Worm (Caenorhabditis elegans) whole organism, L2 larva: ENCODE data around the gene mdt-11.

Source experiments
- C34F6.9 ChIP-seq: fragments of 150-350 bp; optimal IDR thresholded peaks from 2 replicates; lab custom pipeline; 2014; ENCODE audit warnings: missing biosample characterization, missing genetic modification characterization
- F13H6.1 ChIP-seq: sonication (generic microtip); optimal IDR thresholded peaks from 2 replicates; lab custom pipeline; 2016; ENCODE audit warnings: missing genetic modification characterization, missing compliant biosample characterization
- R02D3.7 ChIP-seq: fragments of 150-350 bp; optimal IDR thresholded peaks from 2 replicates; lab custom pipeline; 2014; ENCODE audit warnings: missing biosample characterization, missing genetic modification characterization
- Y55F3AM.14 ChIP-seq: fragments of 200-800 bp; sonication (Bioruptor generic); optimal IDR thresholded peaks from 2 replicates; lab custom pipeline; 2018; ENCODE audit warnings: mild to moderate bottlenecking, missing genetic modification characterization, missing compliant biosample characterization
- ZK546.5 ChIP-seq: sonication (generic microtip); optimal IDR thresholded peaks from 2 replicates; lab custom pipeline; 2017; ENCODE audit warnings: missing biosample characterization, missing genetic modification characterization
- alr-1 ChIP-seq: fragments of 150-350 bp; optimal IDR thresholded peaks from 2 replicates; lab custom pipeline; 2014; ENCODE audit warnings: missing biosample characterization, missing genetic modification characterization
- aly-2 ChIP-seq: fragments of 150-350 bp; optimal IDR thresholded peaks from 2 replicates; lab custom pipeline; 2014; ENCODE audit warnings: missing biosample characterization, missing genetic modification characterization
- ama-1 ChIP-seq: fragments of 150-350 bp; optimal IDR thresholded peaks from 2 replicates; lab custom pipeline; 2018; ENCODE audit warnings: inconsistent platforms
- blmp-1 ChIP-seq: sonication (generic microtip); optimal IDR thresholded peaks from 2 replicates; lab custom pipeline; 2017; ENCODE audit warnings: missing genetic modification characterization, mild to moderate bottlenecking, missing compliant biosample characterization, antibody characterized with exemption, moderate library complexity; ENCODE audit not compliant: insufficient read depth
- ceh-16 ChIP-seq: fragments of 150-350 bp; optimal IDR thresholded peaks from 2 replicates; lab custom pipeline; 2014; ENCODE audit warnings: missing biosample characterization, missing genetic modification characterization
- ceh-82 ChIP-seq: fragments of 150-350 bp; optimal IDR thresholded peaks from 2 replicates; lab custom pipeline; 2014; ENCODE audit warnings: missing biosample characterization, missing genetic modification characterization
- crh-2 ChIP-seq: sonication (generic microtip); optimal IDR thresholded peaks from 2 replicates; lab custom pipeline; 2017; ENCODE audit warnings: missing biosample characterization, missing genetic modification characterization
- dmd-4 ChIP-seq: sonication (generic microtip); optimal IDR thresholded peaks from 2 replicates; lab custom pipeline; 2017; ENCODE audit warnings: missing biosample characterization, missing genetic modification characterization
- egl-27 ChIP-seq: sonication (generic microtip); optimal IDR thresholded peaks from 3 replicates; lab custom pipeline; 2017; ENCODE audit warnings: missing biosample characterization, missing genetic modification reagents, missing genetic modification characterization
- elt-1 ChIP-seq: fragments of 150-350 bp; optimal IDR thresholded peaks from 2 replicates; lab custom pipeline; 2014; ENCODE audit warnings: missing biosample characterization, missing genetic modification characterization
- elt-3 ChIP-seq: sonication (generic microtip); optimal IDR thresholded peaks from 2 replicates; lab custom pipeline; 2017; ENCODE audit warnings: missing biosample characterization, missing genetic modification characterization
- lin-11 ChIP-seq: fragments of 150-350 bp; sonication (generic microtip); optimal IDR thresholded peaks from 2 replicates; lab custom pipeline; 2014; ENCODE audit warnings: missing biosample characterization, missing genetic modification characterization, inconsistent platforms, mixed read lengths
- lin-13 ChIP-seq: fragments of 150-350 bp; optimal IDR thresholded peaks from 2 replicates; lab custom pipeline; 2014; ENCODE audit warnings: missing biosample characterization, missing genetic modification reagents, missing genetic modification characterization
- lin-39 ChIP-seq: fragments of 150-350 bp; optimal IDR thresholded peaks from 2 replicates; lab custom pipeline; 2014; ENCODE audit warnings: missing biosample characterization, missing genetic modification reagents, missing genetic modification characterization
- lsy-2 ChIP-seq, 2 experiments: fragments of 150-350 bp in 1 of 2; sonication (generic microtip) in 1 of 2; optimal IDR thresholded peaks; 2 replicates each; lab custom pipeline; 2014 to 2017; ENCODE audit warnings: missing biosample characterization in 2 of 2, missing genetic modification characterization in 2 of 2
- mab-5 ChIP-seq: fragments of 150-350 bp; optimal IDR thresholded peaks from 2 replicates; lab custom pipeline; 2014; ENCODE audit warnings: missing biosample characterization, missing genetic modification characterization
- mbf-1 ChIP-seq: sonication (generic microtip); optimal IDR thresholded peaks from 2 replicates; lab custom pipeline; 2017; ENCODE audit warnings: missing biosample characterization, missing genetic modification characterization
- mdl-1 ChIP-seq, 2 experiments: fragments of 150-350 bp in 1 of 2; sonication (generic microtip) in 1 of 2; optimal IDR thresholded peaks; 2 replicates each; lab custom pipeline; 2017; ENCODE audit warnings: missing biosample characterization in 2 of 2, missing genetic modification characterization in 2 of 2
- nhr-10 ChIP-seq: sonication (generic microtip); optimal IDR thresholded peaks from 2 replicates; lab custom pipeline; 2017; ENCODE audit warnings: missing biosample characterization, missing genetic modification characterization
- nhr-11 ChIP-seq: fragments of 150-350 bp; optimal IDR thresholded peaks from 2 replicates; lab custom pipeline; 2014; ENCODE audit warnings: missing biosample characterization, missing genetic modification characterization
- nhr-12 ChIP-seq: fragments of 150-350 bp; optimal IDR thresholded peaks from 2 replicates; lab custom pipeline; 2014; ENCODE audit warnings: missing biosample characterization, missing genetic modification characterization
- nhr-129 ChIP-seq: fragments of 150-350 bp; optimal IDR thresholded peaks from 2 replicates; lab custom pipeline; 2014; ENCODE audit warnings: missing biosample characterization, missing genetic modification characterization
- nhr-21 ChIP-seq: fragments of 150-350 bp; optimal IDR thresholded peaks from 2 replicates; lab custom pipeline; 2014; ENCODE audit warnings: missing biosample characterization, missing genetic modification characterization
- nhr-23 ChIP-seq: fragments of 150-350 bp; optimal IDR thresholded peaks from 2 replicates; lab custom pipeline; 2014; ENCODE audit warnings: missing biosample characterization, missing genetic modification reagents, missing genetic modification characterization
- nhr-237 ChIP-seq: fragments of 150-350 bp; optimal IDR thresholded peaks from 2 replicates; lab custom pipeline; 2014; ENCODE audit warnings: missing biosample characterization, missing genetic modification characterization
- nhr-25 ChIP-seq: fragments of 150-350 bp; sonication (generic microtip); optimal IDR thresholded peaks from 3 replicates; lab custom pipeline; 2014; ENCODE audit warnings: missing biosample characterization, missing genetic modification characterization
- nhr-6 ChIP-seq: fragments of 150-350 bp; optimal IDR thresholded peaks from 2 replicates; lab custom pipeline; 2014; ENCODE audit warnings: missing biosample characterization, missing genetic modification characterization
- nhr-77 ChIP-seq: fragments of 150-350 bp; optimal IDR thresholded peaks from 2 replicates; lab custom pipeline; 2014; ENCODE audit warnings: missing biosample characterization, missing genetic modification characterization
- peb-1 ChIP-seq: fragments of 150-350 bp; optimal IDR thresholded peaks from 2 replicates; lab custom pipeline; 2014; ENCODE audit warnings: missing biosample characterization, missing genetic modification characterization
- skn-1 ChIP-seq: sonication (generic microtip); optimal IDR thresholded peaks from 2 replicates; lab custom pipeline; 2017; ENCODE audit warnings: missing biosample characterization, missing genetic modification characterization
- sma-3 ChIP-seq: sonication (generic microtip); optimal IDR thresholded peaks from 2 replicates; lab custom pipeline; 2016; ENCODE audit warnings: missing genetic modification reagents, missing genetic modification characterization, missing compliant biosample characterization
- sma-9 ChIP-seq, 2 experiments: fragments of 150-350 bp in 1 of 2; sonication (generic microtip) in 1 of 2; optimal IDR thresholded peaks; 2 replicates each; lab custom pipeline; 2014 to 2016; ENCODE audit warnings: missing genetic modification characterization in 2 of 2, mild to moderate bottlenecking in 1 of 2, missing biosample characterization in 1 of 2, missing compliant biosample characterization in 1 of 2, missing genetic modification reagents in 1 of 2, moderate library complexity in 1 of 2
- snpc-4 ChIP-seq: fragments of 150-350 bp; optimal IDR thresholded peaks from 2 replicates; lab custom pipeline; 2014; ENCODE audit warnings: missing biosample characterization, missing genetic modification characterization
- unc-39 ChIP-seq: fragments of 150-350 bp; optimal IDR thresholded peaks from 2 replicates; lab custom pipeline; 2014; ENCODE audit warnings: missing biosample characterization, missing genetic modification characterization
- unc-55 ChIP-seq: fragments of 150-350 bp; sonication (generic microtip); optimal IDR thresholded peaks from 3 replicates; lab custom pipeline; 2014; ENCODE audit warnings: missing biosample characterization, missing genetic modification reagents, missing genetic modification characterization
- zag-1 ChIP-seq: fragments of 150-350 bp; optimal IDR thresholded peaks from 2 replicates; lab custom pipeline; 2014; ENCODE audit warnings: missing biosample characterization, missing genetic modification characterization
- ztf-1 ChIP-seq: fragments of 200-800 bp; sonication (Bioruptor generic); conservative IDR thresholded peaks from 2 replicates; pipeline ENCODE4 v1.3.6; 2022; ENCODE audit warnings: missing genetic modification characterization, missing compliant biosample characterization
- ztf-11 ChIP-seq: sonication (generic microtip); optimal IDR thresholded peaks from 2 replicates; lab custom pipeline; 2017; ENCODE audit warnings: missing biosample characterization, missing genetic modification characterization
- ztf-4 ChIP-seq: fragments of 150-350 bp; optimal IDR thresholded peaks from 2 replicates; lab custom pipeline; 2014; ENCODE audit warnings: missing biosample characterization, missing genetic modification characterization

mdt-11 gene

DNA sequence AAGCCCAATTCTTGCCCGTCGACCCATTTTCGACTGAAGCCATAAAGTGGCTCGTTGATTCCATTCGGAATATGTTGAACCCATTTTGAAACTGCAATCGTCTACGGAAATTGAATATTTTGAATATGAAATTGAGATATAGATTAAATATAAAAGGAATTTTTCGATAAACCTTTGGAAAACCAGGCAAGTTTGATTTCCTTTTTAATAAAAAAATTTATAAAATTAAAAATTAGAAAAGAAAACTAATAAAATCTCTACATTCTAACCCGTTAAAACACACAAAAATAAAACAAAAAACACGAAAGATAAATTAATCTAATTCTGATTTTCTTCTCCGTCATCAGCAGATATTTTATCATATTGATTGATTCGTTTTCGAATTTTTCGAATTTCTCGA is 14.1 kb upstream of the mdt-11 start, which contains the start of gene R144.12:
Gene R144.12, minus strand, starts transcription at position 101 of the 400 bp plus-strand sequence.
- TF ChIP-seq skn-1, result no peak
- no peak for TF ChIP-seq dmd-4 (tag; lab: Kevin White, UChicago)
- TF ChIP-seq sma-3 (GFP tag; lab: Kevin White, UChicago), result no peak
- no peak for TF ChIP-seq ama-1 (lab: Kevin White, UChicago)
- TF ChIP-seq peb-1 (tag; lab: Kevin White, UChicago), result no peak
- TF ChIP-seq nhr-77 (tag; lab: Kevin White, UChicago), result no peak
- no peak for TF ChIP-seq nhr-237
- no peak for TF ChIP-seq nhr-11 (tag; lab: Kevin White, UChicago)
- TF ChIP-seq sma-9 (GFP tag; optimal IDR thresholded peaks at IDR 0.05; lab: Kevin White, UChicago), result no peak
- no peak for TF ChIP-seq sma-9 (tag; optimal IDR thresholded peaks at IDR 0.05; lab: Kevin White, UChicago)
- TF ChIP-seq nhr-25, result no peak
- no peak for TF ChIP-seq lsy-2 (tag; optimal IDR thresholded peaks at IDR 0.05; lab: Kevin White, UChicago)
- no peak for TF ChIP-seq nhr-12 (tag; lab: Kevin White, UChicago)
- no peak for TF ChIP-seq R02D3.7 (tag; lab: Kevin White, UChicago)
- no peak for TF ChIP-seq lin-13 (GFP tag; lab: Kevin White, UChicago)
- TF ChIP-seq zag-1, result no peak
- no peak for TF ChIP-seq nhr-129 (tag; lab: Kevin White, UChicago)
- TF ChIP-seq nhr-23, result no peak
- TF ChIP-seq blmp-1 (tag; lab: Kevin White, UChicago), result no peak

DNA sequence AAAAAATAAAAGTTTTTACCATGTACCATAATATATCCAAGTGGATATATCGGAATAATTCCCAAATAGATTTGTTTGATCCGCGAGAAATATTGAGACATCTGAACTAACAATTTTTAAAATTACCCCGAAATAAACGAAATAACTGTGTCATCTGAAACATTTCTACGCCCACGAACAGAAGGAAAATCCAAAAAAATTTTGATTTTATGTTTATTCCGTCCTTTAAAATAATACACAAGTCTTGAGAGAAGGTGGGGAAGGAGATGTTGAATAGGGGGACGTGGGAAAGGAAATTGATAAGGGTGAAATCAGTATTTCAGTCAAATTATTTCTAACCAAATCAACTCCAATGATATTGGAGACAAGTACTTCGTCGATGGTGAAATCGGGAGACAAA is 12.3 kb upstream of the mdt-11 start, which contains the start of gene R144.11:
Gene R144.11, minus strand, starts transcription at position 101 of the 400 bp plus-strand sequence.
- TF ChIP-seq aly-2 (tag; lab: Kevin White, UChicago) (peak; percentile 2), peb-1 (tag; lab: Kevin White, UChicago) (no peak)

DNA sequence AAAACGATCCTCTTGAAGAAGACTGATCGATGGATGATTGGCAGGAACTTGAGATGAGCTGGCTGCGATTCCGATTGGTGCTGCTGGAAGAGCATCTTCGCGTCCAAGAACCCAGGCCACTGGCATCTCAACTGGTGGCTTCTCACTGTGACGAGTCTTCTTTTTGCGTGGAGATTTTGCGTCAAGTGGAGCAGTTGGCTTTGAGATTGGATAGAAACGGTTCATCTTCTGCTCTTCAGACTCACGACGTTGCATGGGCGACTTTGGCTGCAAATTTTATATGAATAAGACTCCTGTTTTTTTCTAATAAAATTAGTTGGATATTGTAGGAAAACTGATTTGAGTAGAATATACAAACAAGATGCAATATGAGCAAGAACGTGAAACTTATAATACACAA is 10.3 kb upstream of the mdt-11 start:
- TF ChIP-seq nhr-6 (no peak), nhr-12 (tag; lab: Kevin White, UChicago) (no peak), ztf-4 (no peak), lin-39 (tag; lab: Kevin White, UChicago) (no peak), lin-11 (no peak), nhr-10 (tag; lab: Kevin White, UChicago) (no peak)

DNA sequence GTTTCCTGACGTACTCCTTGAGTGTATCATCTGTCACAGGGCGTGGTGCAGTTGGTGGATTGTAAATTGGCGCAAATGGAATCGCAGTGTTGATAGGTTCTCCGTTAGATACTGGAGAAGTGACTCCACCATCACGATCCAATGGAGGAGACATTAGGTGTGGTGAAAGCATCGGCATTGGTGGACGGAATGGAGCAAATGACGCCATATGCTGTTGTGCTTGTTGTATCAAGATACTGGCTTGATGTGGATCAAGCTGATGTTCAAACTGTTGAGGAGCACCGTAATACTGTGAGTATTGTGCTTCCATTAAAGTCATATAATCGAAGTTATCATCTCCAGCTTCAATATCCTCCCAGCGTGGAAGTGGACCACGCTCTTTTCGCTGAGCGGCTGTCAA is 8.6 kb upstream of the mdt-11 start:
- no peak for TF ChIP-seq nhr-129 (tag; lab: Kevin White, UChicago)
- TF ChIP-seq egl-27 (tag; lab: Kevin White, UChicago), result no peak
- no peak for TF ChIP-seq nhr-77 (tag; lab: Kevin White, UChicago)
- TF ChIP-seq elt-3 (tag; lab: Kevin White, UChicago), result no peak
- TF ChIP-seq Y55F3AM.14 (GFP tag; lab: Kevin White, UChicago), result no peak
- TF ChIP-seq crh-2 (tag; lab: Kevin White, UChicago), result no peak
- no peak for TF ChIP-seq lin-11
- no peak for TF ChIP-seq F13H6.1 (tag; lab: Kevin White, UChicago)

DNA sequence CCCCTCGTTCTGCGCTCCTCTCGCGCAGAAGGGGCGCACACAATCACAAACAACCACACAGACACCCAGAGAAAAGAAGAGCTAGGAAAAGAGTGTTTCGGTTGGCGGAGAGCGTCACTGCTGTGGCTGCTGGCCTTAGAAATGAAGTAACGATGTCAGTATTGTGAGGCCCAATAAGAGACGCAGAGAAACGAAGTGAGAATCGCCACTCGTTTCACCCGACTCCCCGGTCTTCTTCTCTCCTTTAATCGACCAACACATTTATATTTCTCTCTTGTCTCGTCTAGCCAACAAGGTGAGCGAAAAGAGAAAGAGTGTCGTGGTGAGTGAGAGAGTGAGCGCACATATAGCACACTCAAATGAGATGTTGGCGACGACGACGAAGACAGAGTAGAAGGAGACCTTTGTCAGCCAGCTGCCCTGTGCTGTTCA is 7.1 kb upstream of the mdt-11 start:
- TF ChIP-seq mdl-1 (tag; optimal IDR thresholded peaks at IDR 0.05; lab: Kevin White, UChicago), result peak; percentile 26 to 71
- TF ChIP-seq nhr-11 (tag; lab: Kevin White, UChicago), result no peak
- TF ChIP-seq ztf-11 (tag; lab: Kevin White, UChicago), result no peak
- TF ChIP-seq lin-39 (tag; lab: Kevin White, UChicago), result no peak
- peak; percentile 58 for TF ChIP-seq sma-9 (GFP tag; optimal IDR thresholded peaks at IDR 0.05; lab: Kevin White, UChicago)
- TF ChIP-seq sma-9 (tag; optimal IDR thresholded peaks at IDR 0.05; lab: Kevin White, UChicago), result no peak
- TF ChIP-seq unc-55 (GFP tag; lab: Kevin White, UChicago), result peak; percentile 91
- peak; percentile 80 for TF ChIP-seq ceh-16 (tag; lab: Kevin White, UChicago)
- peak; percentile 45 for TF ChIP-seq snpc-4 (tag; lab: Kevin White, UChicago)
- TF ChIP-seq elt-1 (tag; lab: Kevin White, UChicago), result no peak
- no peak for TF ChIP-seq aly-2 (tag; lab: Kevin White, UChicago)
- TF ChIP-seq crh-2 (tag; lab: Kevin White, UChicago), result peak; percentile 95
- TF ChIP-seq ama-1 (lab: Kevin White, UChicago), result no peak
- TF ChIP-seq mab-5 (tag; lab: Kevin White, UChicago), result peak; percentile 76
- peak; percentile 98 for TF ChIP-seq nhr-129 (tag; lab: Kevin White, UChicago)
- peak; percentile 68 for TF ChIP-seq nhr-21
- no peak for TF ChIP-seq unc-39 (tag; lab: Kevin White, UChicago)
- TF ChIP-seq C34F6.9, result peak; percentile 97
- peak; percentile 69 to 90 for TF ChIP-seq lsy-2 (tag; optimal IDR thresholded peaks at IDR 0.05; lab: Kevin White, UChicago)
- TF ChIP-seq mbf-1 (tag; lab: Kevin White, UChicago), result no peak
- no peak for TF ChIP-seq nhr-237
- TF ChIP-seq nhr-23, result no peak
- peak; percentile 70 for TF ChIP-seq ceh-82 (tag; lab: Kevin White, UChicago)
- TF ChIP-seq dmd-4 (tag; lab: Kevin White, UChicago), result no peak
- TF ChIP-seq lin-11, result peak; percentile 84
- no peak for TF ChIP-seq skn-1
- peak; percentile 82 for TF ChIP-seq nhr-25
- TF ChIP-seq ZK546.5 (tag; lab: Kevin White, UChicago), result no peak
- TF ChIP-seq ztf-1 (GFP tag; lab: Robert Waterston, UW), result no peak
- TF ChIP-seq R02D3.7 (tag; lab: Kevin White, UChicago), result no peak
- peak; percentile 88 for TF ChIP-seq alr-1
